Fruit fly (Drosophila melanogaster): Measurements from ENCODE around the gene SCaMC.

dm6 chr3L:12399171-12399570 is 15.5 kb downstream of the SCaMC start, which contains the start of gene CG32104:
- TF ChIP-seq OdsH (GFP tag; optimal IDR thresholded peaks at IDR 0.05): no peak
- TF ChIP-seq CG34406 (GFP tag; optimal IDR thresholded peaks at IDR 0.05): no peak
- no peak for TF ChIP-seq CG11902 (GFP tag; optimal IDR thresholded peaks at IDR 0.05)
- TF ChIP-seq dsx (GFP tag; optimal IDR thresholded peaks at IDR 0.05; ENCODE audit: poor library complexity, severe bottlenecking): no peak

Data from whole organism, prepupa.